Worm (Caenorhabditis elegans) whole organism, young adult: ENCODE measurements around the gene C09G9.3.

Source experiments
- B0035.1 ChIP-seq: sonication (generic microtip); optimal IDR thresholded peaks from 2 replicates; lab custom pipeline; 2016; ENCODE audit warnings: missing genetic modification characterization, mild to moderate bottlenecking, missing compliant biosample characterization, missing genotype, missing genetic modification reagents
- B0261.1 ChIP-seq: sonication (generic microtip); optimal IDR thresholded peaks from 2 replicates; lab custom pipeline; 2016; ENCODE audit warnings: mild to moderate bottlenecking, missing genetic modification characterization, moderate library complexity, missing compliant biosample characterization
- C06A6.2 ChIP-seq: fragments of 200-800 bp; sonication (Bioruptor generic); conservative IDR thresholded peaks from 2 replicates; pipeline ENCODE4 v1.3.6; 2022; ENCODE audit warnings: missing genetic modification characterization, missing compliant biosample characterization
- F23B12.7 ChIP-seq: sonication (generic microtip); optimal IDR thresholded peaks from 2 replicates; lab custom pipeline; 2017; ENCODE audit warnings: missing genetic modification characterization, mild to moderate bottlenecking, missing compliant biosample characterization, antibody characterized with exemption, moderate library complexity; ENCODE audit not compliant: insufficient read depth
- F33H1.4 ChIP-seq: fragments of 200-800 bp; sonication (Bioruptor generic); IDR thresholded peaks from 2 replicates; pipeline ENCODE4 v1.3.6; 2022; ENCODE audit warnings: missing genetic modification reagents, missing genetic modification characterization, missing compliant biosample characterization
- F39B2.1 ChIP-seq: fragments of 200-800 bp; sonication (Bioruptor generic); IDR thresholded peaks from 2 replicates; pipeline ENCODE4 v1.3.6; 2022; ENCODE audit warnings: missing genetic modification reagents, missing genetic modification characterization, missing compliant biosample characterization
- F49E8.2 ChIP-seq: sonication (generic microtip); optimal IDR thresholded peaks from 3 replicates; lab custom pipeline; 2017; ENCODE audit warnings: missing genetic modification characterization, mild to moderate bottlenecking, missing compliant biosample characterization, antibody characterized with exemption, moderate library complexity; ENCODE audit not compliant: insufficient read depth
- F55B11.4 ChIP-seq: sonication (generic microtip); optimal IDR thresholded peaks from 2 replicates; lab custom pipeline; 2016; ENCODE audit warnings: missing compliant biosample characterization, missing genetic modification characterization, borderline replicate concordance; ENCODE audit not compliant: insufficient read depth
- F57A8.1 ChIP-seq: fragments of 200-800 bp; sonication (Bioruptor generic); optimal IDR thresholded peaks from 2 replicates; lab custom pipeline; 2018; ENCODE audit warnings: mild to moderate bottlenecking, missing genetic modification characterization, moderate library complexity, missing compliant biosample characterization
- F57C9.4 ChIP-seq: sonication (generic microtip); optimal IDR thresholded peaks from 2 replicates; lab custom pipeline; 2017; ENCODE audit warnings: mild to moderate bottlenecking, missing genetic modification characterization, missing compliant biosample characterization
- T07F8.4 ChIP-seq: sonication (generic microtip); optimal IDR thresholded peaks from 2 replicates; lab custom pipeline; 2016; ENCODE audit warnings: mild to moderate bottlenecking, missing genetic modification characterization, moderate library complexity, missing compliant biosample characterization
- T26A5.8 ChIP-seq: sonication (generic microtip); optimal IDR thresholded peaks from 2 replicates; lab custom pipeline; 2016; ENCODE audit warnings: missing genetic modification characterization, missing compliant biosample characterization
- Y53F4B.3 ChIP-seq: fragments of 200-800 bp; sonication (Bioruptor generic); IDR thresholded peaks from 2 replicates; pipeline ENCODE4 v1.3.6; 2022; ENCODE audit warnings: missing genetic modification reagents, missing genetic modification characterization, missing compliant biosample characterization
- Y53G8AR.9 ChIP-seq: fragments of 200-800 bp; sonication (Bioruptor generic); conservative IDR thresholded peaks from 2 replicates; pipeline ENCODE4 v1.3.6; 2022; ENCODE audit warnings: missing genetic modification reagents, missing genetic modification characterization, missing compliant biosample characterization
- Y79H2A.3 ChIP-seq: fragments of 200-800 bp; sonication (Bioruptor generic); conservative IDR thresholded peaks from 2 replicates; pipeline ENCODE4 v1.3.6; 2022; ENCODE audit warnings: missing genetic modification reagents, missing genetic modification characterization, missing compliant biosample characterization
- akir-1 ChIP-seq: fragments of 200-800 bp; sonication (Bioruptor generic); optimal IDR thresholded peaks from 2 replicates; lab custom pipeline; 2018; ENCODE audit warnings: mild to moderate bottlenecking, missing genetic modification characterization, moderate library complexity, missing compliant biosample characterization
- aptf-2 ChIP-seq: fragments of 200-800 bp; sonication (Bioruptor generic); conservative IDR thresholded peaks from 2 replicates; pipeline ENCODE4 v1.3.6; 2022; ENCODE audit warnings: missing genetic modification reagents, missing genetic modification characterization, missing compliant biosample characterization
- attf-3 ChIP-seq: fragments of 200-800 bp; sonication (Bioruptor generic); conservative IDR thresholded peaks from 2 replicates; pipeline ENCODE4 v1.3.6; 2022; ENCODE audit warnings: missing genetic modification reagents, missing genetic modification characterization, missing compliant biosample characterization
- attf-5 ChIP-seq: fragments of 200-800 bp; sonication (Bioruptor generic); optimal IDR thresholded peaks from 2 replicates; lab custom pipeline; 2018; ENCODE audit warnings: mild to moderate bottlenecking, missing genetic modification characterization, missing compliant biosample characterization
- cebp-1 ChIP-seq, 2 experiments: fragments of 200-800 bp in 1 of 2; sonication (Bioruptor generic) in 1 of 2; sonication (generic microtip) in 1 of 2; IDR thresholded peaks in 1 of 2; optimal IDR thresholded peaks in 1 of 2; 2 replicates each; pipeline versions ENCODE4 v1.3.6 to Lab custom; 2017 to 2022; ENCODE audit warnings: missing compliant biosample characterization in 2 of 2, missing genetic modification characterization in 2 of 2, mild to moderate bottlenecking in 1 of 2, missing genetic modification reagents in 1 of 2, moderate library complexity in 1 of 2
- cebp-2 ChIP-seq: fragments of 200-800 bp; sonication (Bioruptor generic); IDR thresholded peaks from 2 replicates; pipeline ENCODE4 v1.3.6; 2022; ENCODE audit warnings: missing genetic modification characterization, missing compliant biosample characterization
- ceh-58 ChIP-seq: fragments of 200-800 bp; sonication (Bioruptor generic); IDR thresholded peaks from 2 replicates; pipeline ENCODE4 v1.3.6; 2022; ENCODE audit warnings: missing genetic modification characterization, missing compliant biosample characterization
- ceh-91 ChIP-seq: fragments of 200-800 bp; sonication (Bioruptor generic); IDR thresholded peaks from 2 replicates; pipeline ENCODE4 v1.3.6; 2022; ENCODE audit warnings: missing genetic modification reagents, missing genetic modification characterization, missing compliant biosample characterization
- die-1 ChIP-seq: sonication (generic microtip); optimal IDR thresholded peaks from 2 replicates; lab custom pipeline; 2016; ENCODE audit warnings: missing genotype, mild to moderate bottlenecking, missing genetic modification characterization, missing compliant biosample characterization
- dox-1 ChIP-seq: fragments of 200-800 bp; sonication (Bioruptor generic); IDR thresholded peaks from 2 replicates; pipeline ENCODE4 v1.3.6; 2022; ENCODE audit warnings: missing genetic modification reagents, missing genetic modification characterization, missing compliant biosample characterization
- dpff-1 ChIP-seq: sonication (generic microtip); optimal IDR thresholded peaks from 2 replicates; lab custom pipeline; 2017; ENCODE audit warnings: mild to moderate bottlenecking, missing genetic modification characterization, missing compliant biosample characterization
- dpl-1 ChIP-seq: fragments of 150-350 bp; optimal IDR thresholded peaks from 2 replicates; lab custom pipeline; 2014; ENCODE audit warnings: missing biosample characterization, missing genetic modification reagents, missing genetic modification characterization
- ekl-4 ChIP-seq: fragments of 200-800 bp; sonication (Bioruptor generic); IDR thresholded peaks from 2 replicates; pipeline ENCODE4 v1.3.6; 2022; ENCODE audit warnings: missing genetic modification reagents, missing genetic modification characterization, missing compliant biosample characterization
- fkh-3 ChIP-seq: sonication (generic microtip); optimal IDR thresholded peaks from 2 replicates; lab custom pipeline; 2016; ENCODE audit warnings: mild to moderate bottlenecking, missing genetic modification characterization, missing compliant biosample characterization
- him-1 ChIP-seq: sonication (generic microtip); optimal IDR thresholded peaks from 2 replicates; lab custom pipeline; 2016; ENCODE audit warnings: missing genotype, missing genetic modification reagents, missing genetic modification characterization, missing compliant biosample characterization
- hlh-12 ChIP-seq: sonication (generic microtip); optimal IDR thresholded peaks from 2 replicates; lab custom pipeline; 2016; ENCODE audit warnings: missing genetic modification characterization, missing compliant biosample characterization
- hsf-1 ChIP-seq: fragments of 200-800 bp; sonication (Bioruptor generic); IDR thresholded peaks from 2 replicates; pipeline ENCODE4 v1.3.6; 2022; ENCODE audit warnings: missing genetic modification reagents, missing genetic modification characterization, missing compliant biosample characterization
- let-526 ChIP-seq: fragments of 200-800 bp; sonication (Bioruptor generic); IDR thresholded peaks from 2 replicates; pipeline ENCODE4 v1.3.6; 2022; ENCODE audit warnings: missing genetic modification reagents, missing genetic modification characterization, missing compliant biosample characterization
- lin-26 ChIP-seq: fragments of 200-800 bp; sonication (Bioruptor generic); IDR thresholded peaks from 2 replicates; pipeline ENCODE4 v1.3.6; 2022; ENCODE audit warnings: missing genetic modification reagents, missing genetic modification characterization, missing compliant biosample characterization
- madf-10 ChIP-seq: sonication (generic microtip); optimal IDR thresholded peaks from 2 replicates; lab custom pipeline; 2016; ENCODE audit warnings: mild to moderate bottlenecking, missing genetic modification characterization, missing compliant biosample characterization
- madf-8 ChIP-seq: fragments of 200-800 bp; sonication (Bioruptor generic); conservative IDR thresholded peaks from 2 replicates; pipeline ENCODE4 v1.3.6; 2022; ENCODE audit warnings: missing genetic modification reagents, missing genetic modification characterization, missing compliant biosample characterization
- mel-28 ChIP-seq: sonication (generic microtip); optimal IDR thresholded peaks from 2 replicates; lab custom pipeline; 2016; ENCODE audit warnings: borderline replicate concordance, mild to moderate bottlenecking, missing genetic modification characterization, missing compliant biosample characterization
- mxl-1 ChIP-seq: sonication (generic microtip); optimal IDR thresholded peaks from 2 replicates; lab custom pipeline; 2016; ENCODE audit warnings: missing genetic modification characterization, missing compliant biosample characterization
- nfya-2 ChIP-seq: fragments of 200-800 bp; sonication (Bioruptor generic); IDR thresholded peaks from 2 replicates; pipeline ENCODE4 v1.3.6; 2022; ENCODE audit warnings: missing genetic modification reagents, missing genetic modification characterization, missing compliant biosample characterization
- nfyb-1 ChIP-seq: fragments of 200-800 bp; sonication (Bioruptor generic); IDR thresholded peaks from 2 replicates; pipeline ENCODE4 v1.3.6; 2022; ENCODE audit warnings: missing genetic modification reagents, missing genetic modification characterization, missing compliant biosample characterization
- nhr-179 ChIP-seq: sonication (generic microtip); optimal IDR thresholded peaks from 2 replicates; lab custom pipeline; 2016; ENCODE audit warnings: mild to moderate bottlenecking, missing genetic modification characterization, missing compliant biosample characterization
- nhr-27 ChIP-seq: fragments of 200-800 bp; sonication (Bioruptor generic); optimal IDR thresholded peaks from 2 replicates; lab custom pipeline; 2018; ENCODE audit warnings: mild to moderate bottlenecking, missing genetic modification characterization, moderate library complexity, missing compliant biosample characterization
- nhr-80 ChIP-seq: sonication (generic microtip); optimal IDR thresholded peaks from 2 replicates; lab custom pipeline; 2016; ENCODE audit warnings: missing genetic modification characterization, missing compliant biosample characterization
- somi-1 ChIP-seq: fragments of 200-800 bp; sonication (Bioruptor generic); optimal IDR thresholded peaks from 2 replicates; lab custom pipeline; 2018; ENCODE audit warnings: mild to moderate bottlenecking, missing genetic modification characterization, missing compliant biosample characterization
- sptf-2 ChIP-seq: fragments of 200-800 bp; sonication (Bioruptor generic); optimal IDR thresholded peaks from 2 replicates; lab custom pipeline; 2018; ENCODE audit warnings: mild to moderate bottlenecking, missing genetic modification characterization, missing compliant biosample characterization
- tlf-1 ChIP-seq: fragments of 200-800 bp; sonication (Bioruptor generic); optimal IDR thresholded peaks from 2 replicates; lab custom pipeline; 2018; ENCODE audit warnings: mild to moderate bottlenecking, missing genetic modification characterization, missing compliant biosample characterization
- unc-62 ChIP-seq: fragments of 150-350 bp; optimal IDR thresholded peaks from 2 replicates; lab custom pipeline; 2014; ENCODE audit warnings: missing biosample characterization, missing genetic modification reagents, missing genetic modification characterization
- ztf-22 ChIP-seq: fragments of 200-800 bp; sonication (Bioruptor generic); optimal IDR thresholded peaks from 2 replicates; lab custom pipeline; 2018; ENCODE audit warnings: mild to moderate bottlenecking, missing genetic modification characterization, moderate library complexity, missing compliant biosample characterization
- ztf-25 ChIP-seq: fragments of 200-800 bp; sonication (Bioruptor generic); IDR thresholded peaks from 2 replicates; pipeline ENCODE4 v1.3.6; 2022; ENCODE audit warnings: missing genetic modification reagents, missing genetic modification characterization, missing compliant biosample characterization

C09G9.3 gene

ce11 chrIV:8891131-8891530, 18.3 kb upstream of the C09G9.3 start, which contains the start of gene spr-2 (continued):
- TF ChIP-seq cebp-2 (GFP tag; lab: Robert Waterston, UW): no peak
- TF ChIP-seq sptf-2 (GFP tag; lab: Kevin White, UChicago): no peak
- no peak for TF ChIP-seq Y53G8AR.9 (GFP tag; lab: Robert Waterston, UW)
- no peak for TF ChIP-seq B0261.1 (tag; lab: Kevin White, UChicago)
- peak; percentile 35 for TF ChIP-seq dpff-1 (tag; lab: Kevin White, UChicago)
- no peak for TF ChIP-seq madf-10
- no peak for TF ChIP-seq let-526 (GFP tag; lab: Robert Waterston, UW)
- TF ChIP-seq T26A5.8 (tag; lab: Kevin White, UChicago): no peak
- TF ChIP-seq Y53F4B.3 (GFP tag; lab: Robert Waterston, UW): no peak
- peak; percentile 84 for TF ChIP-seq attf-5 (GFP tag; lab: Kevin White, UChicago)
- no peak for TF ChIP-seq mxl-1
- TF ChIP-seq F57A8.1 (GFP tag; lab: Kevin White, UChicago): no peak
- no peak for TF ChIP-seq ztf-22 (GFP tag; lab: Kevin White, UChicago)
- no peak for TF ChIP-seq ceh-91 (GFP tag; lab: Robert Waterston, UW)
- no peak for TF ChIP-seq cebp-1 (GFP tag; IDR thresholded peaks at IDR 0.05; lab: Robert Waterston, UW)
- TF ChIP-seq cebp-1 (tag; optimal IDR thresholded peaks at IDR 0.05; lab: Kevin White, UChicago): peak; percentile 43
- TF ChIP-seq ceh-58: no peak
- TF ChIP-seq fkh-3 (tag; lab: Kevin White, UChicago): no peak
- peak; percentile 54; the same call in 1 of the 2 replicates for TF ChIP-seq nfyb-1
- TF ChIP-seq nhr-27 (tag; lab: Kevin White, UChicago): no peak
- TF ChIP-seq ztf-25: no peak
- TF ChIP-seq F57C9.4 (tag; lab: Kevin White, UChicago): no peak
- TF ChIP-seq Y79H2A.3: no peak
- TF ChIP-seq C06A6.2 (GFP tag; lab: Robert Waterston, UW): no peak
- no peak for TF ChIP-seq aptf-2 (GFP tag; lab: Robert Waterston, UW)
- peak; percentile 55 for TF ChIP-seq dox-1
- TF ChIP-seq lin-26: no peak
- no peak for TF ChIP-seq mel-28 (tag; lab: Kevin White, UChicago)
- 0 out of 2 replicates have a peak, but pooled peaks have one; percentile 13 for TF ChIP-seq ekl-4 (GFP tag; lab: Robert Waterston, UW)
- TF ChIP-seq tlf-1: peak; percentile 10
- TF ChIP-seq attf-3 (GFP tag; lab: Robert Waterston, UW): peak; percentile 58
- no peak for TF ChIP-seq madf-8
- no peak for TF ChIP-seq F39B2.1 (GFP tag; lab: Robert Waterston, UW)
- no peak for TF ChIP-seq nhr-179 (tag; lab: Kevin White, UChicago)
- TF ChIP-seq B0035.1 (tag; lab: Kevin White, UChicago): no peak
- peak; percentile 52 for TF ChIP-seq nhr-80 (tag; lab: Kevin White, UChicago)
- TF ChIP-seq F23B12.7 (tag; lab: Kevin White, UChicago): no peak
- TF ChIP-seq akir-1 (GFP tag; lab: Kevin White, UChicago): no peak
- no peak for TF ChIP-seq him-1 (tag; lab: Kevin White, UChicago)
- TF ChIP-seq F55B11.4 (tag; lab: Kevin White, UChicago): no peak
- no peak for TF ChIP-seq F33H1.4 (GFP tag; lab: Robert Waterston, UW)
- no peak for TF ChIP-seq hlh-12 (tag; lab: Kevin White, UChicago)
- TF ChIP-seq F49E8.2 (tag; lab: Kevin White, UChicago): no peak
- no peak for TF ChIP-seq T07F8.4 (tag; lab: Kevin White, UChicago)
- TF ChIP-seq nfya-2: no peak
- TF ChIP-seq dpl-1 (GFP tag; lab: Kevin White, UChicago): peak; percentile 42
- no peak for TF ChIP-seq hsf-1 (GFP tag; lab: Robert Waterston, UW)
- no peak for TF ChIP-seq somi-1 (GFP tag; lab: Kevin White, UChicago)
- TF ChIP-seq unc-62 (GFP tag; lab: Kevin White, UChicago): no peak
- TF ChIP-seq die-1 (tag; lab: Kevin White, UChicago): no peak
